Fruit fly (Drosophila melanogaster) whole organism, embryonic: Measurements from ENCODE around the gene Osi18.

Experiments used
- CG10979 ChIP-seq: fragments of 200-800 bp; sonication (Bioruptor generic); optimal IDR thresholded peaks from 2 replicates; lab custom pipeline; 2018; ENCODE audit warnings: missing biosample characterization, mild to moderate bottlenecking, missing genetic modification characterization, moderate library complexity
- CG11247 ChIP-seq: fragments of 200-800 bp; sonication (Bioruptor generic); IDR thresholded peaks from 2 replicates; pipeline ENCODE4 v1.3.6; 2022; ENCODE audit warnings: missing biosample characterization, missing genetic modification characterization
- CG11695 ChIP-seq: fragments of 200-800 bp; sonication (Bioruptor generic); IDR thresholded peaks from 3 replicates; pipeline ENCODE4 v1.3.6; 2022; ENCODE audit warnings: missing biosample characterization, missing genetic modification characterization
- CG11696 ChIP-seq: fragments of 200-800 bp; sonication (Bioruptor generic); IDR thresholded peaks from 2 replicates; pipeline ENCODE4 v1.3.6; 2022; ENCODE audit warnings: missing biosample characterization, missing genetic modification characterization
- CG16813 ChIP-seq: fragments of 200-800 bp; sonication (Bioruptor generic); IDR thresholded peaks from 3 replicates; pipeline ENCODE4 v1.3.6; 2022; ENCODE audit warnings: missing biosample characterization, missing genetic modification characterization; ENCODE audit not compliant: partially characterized antibody
- CG17359 ChIP-seq: fragments of 200-800 bp; sonication (Bioruptor generic); optimal IDR thresholded peaks from 3 replicates; lab custom pipeline; 2018; ENCODE audit warnings: missing biosample characterization, mild to moderate bottlenecking, missing genetic modification characterization, moderate library complexity
- CG17802 ChIP-seq: fragments of 200-800 bp; sonication (Bioruptor generic); optimal IDR thresholded peaks from 2 replicates; lab custom pipeline; 2018; ENCODE audit warnings: missing biosample characterization, mild to moderate bottlenecking, missing genetic modification characterization, moderate library complexity
- CG18262 ChIP-seq: fragments of 200-800 bp; optimal IDR thresholded peaks from 3 replicates; lab custom pipeline; 2019; ENCODE audit warnings: missing biosample characterization, mild to moderate bottlenecking, missing genetic modification characterization, moderate library complexity
- CG18476 ChIP-seq: fragments of 200-800 bp; sonication (Bioruptor generic); optimal IDR thresholded peaks from 2 replicates; lab custom pipeline; 2016; ENCODE audit warnings: missing biosample characterization, mild to moderate bottlenecking, missing genetic modification characterization
- CG2202 ChIP-seq: fragments of 200-800 bp; sonication (Bioruptor generic); optimal IDR thresholded peaks from 2 replicates; lab custom pipeline; 2018; ENCODE audit warnings: missing biosample characterization, mild to moderate bottlenecking, missing genetic modification characterization
- CG2712 ChIP-seq: fragments of 200-800 bp; optimal IDR thresholded peaks from 3 replicates; lab custom pipeline; 2019; ENCODE audit warnings: missing biosample characterization, mild to moderate bottlenecking, missing genetic modification characterization, moderate library complexity
- CG31365 ChIP-seq: fragments of 200-800 bp; sonication (Bioruptor generic); optimal IDR thresholded peaks from 2 replicates; lab custom pipeline; 2018; ENCODE audit warnings: missing biosample characterization, mild to moderate bottlenecking, missing genetic modification characterization
- CG32532 ChIP-seq: fragments of 200-800 bp; sonication (Bioruptor generic); IDR thresholded peaks from 2 replicates; pipeline ENCODE4 v1.3.6; 2022; ENCODE audit warnings: missing biosample characterization, missing genetic modification characterization
- CG4282 ChIP-seq: fragments of 200-800 bp; sonication (Bioruptor generic); optimal IDR thresholded peaks from 2 replicates; lab custom pipeline; 2016; ENCODE audit warnings: missing biosample characterization, missing genetic modification characterization
- CG4707 ChIP-seq: fragments of 200-800 bp; sonication (Bioruptor generic); optimal IDR thresholded peaks from 2 replicates; lab custom pipeline; 2018; ENCODE audit warnings: missing biosample characterization, mild to moderate bottlenecking, missing genetic modification characterization, moderate library complexity
- CG5245 ChIP-seq: fragments of 200-800 bp; sonication (Bioruptor generic); optimal IDR thresholded peaks from 3 replicates; lab custom pipeline; 2016; ENCODE audit warnings: missing biosample characterization, missing genetic modification characterization
- CG6791 ChIP-seq: fragments of 200-800 bp; sonication (Bioruptor generic); IDR thresholded peaks from 3 replicates; pipeline ENCODE4 v1.3.6; 2022; ENCODE audit warnings: missing biosample characterization, missing genetic modification characterization; ENCODE audit not compliant: partially characterized antibody
- CG7271 ChIP-seq: fragments of 200-800 bp; sonication (Bioruptor generic); optimal IDR thresholded peaks from 2 replicates; lab custom pipeline; 2018; ENCODE audit warnings: missing biosample characterization, mild to moderate bottlenecking, missing genetic modification characterization, moderate library complexity
- CG7928 ChIP-seq: fragments of 200-800 bp; sonication (Bioruptor generic); optimal IDR thresholded peaks from 2 replicates; lab custom pipeline; 2017; ENCODE audit warnings: missing biosample characterization, mild to moderate bottlenecking, missing genetic modification characterization
- CG9727 ChIP-seq: fragments of 200-800 bp; sonication (Bioruptor generic); optimal IDR thresholded peaks from 3 replicates; lab custom pipeline; 2017; ENCODE audit warnings: missing biosample characterization, mild to moderate bottlenecking, missing genetic modification characterization
- Drgx ChIP-seq: fragments of 200-800 bp; sonication (Bioruptor generic); IDR thresholded peaks from 2 replicates; pipeline ENCODE4 v1.3.6; 2022; ENCODE audit warnings: missing biosample characterization, missing genetic modification characterization
- ERR ChIP-seq: fragments of 200-800 bp; sonication (Bioruptor generic); optimal IDR thresholded peaks from 2 replicates; lab custom pipeline; 2016; ENCODE audit warnings: missing biosample characterization, missing genetic modification characterization
- H2.0 ChIP-seq: fragments of 200-800 bp; sonication (Bioruptor generic); IDR thresholded peaks from 2 replicates; pipeline ENCODE4 v1.3.6; 2022; ENCODE audit warnings: missing biosample characterization, missing genetic modification characterization
- HLH3B ChIP-seq: fragments of 200-800 bp; sonication (Bioruptor generic); IDR thresholded peaks from 2 replicates; pipeline ENCODE4 v1.3.6; 2022; ENCODE audit warnings: missing biosample characterization, missing genetic modification characterization
- Hey ChIP-seq: fragments of 200-800 bp; sonication (Bioruptor generic); optimal IDR thresholded peaks from 3 replicates; lab custom pipeline; 2018; ENCODE audit warnings: missing biosample characterization, mild to moderate bottlenecking, missing genetic modification characterization
- MESR4 ChIP-seq: fragments of 200-800 bp; sonication (Bioruptor generic); optimal IDR thresholded peaks from 2 replicates; lab custom pipeline; 2018; ENCODE audit warnings: missing biosample characterization, mild to moderate bottlenecking, missing genetic modification characterization, moderate library complexity
- MTF-1 ChIP-seq: fragments of 200-800 bp; sonication (Bioruptor generic); optimal IDR thresholded peaks from 2 replicates; lab custom pipeline; 2018; ENCODE audit warnings: missing biosample characterization, mild to moderate bottlenecking, missing genetic modification characterization, borderline replicate concordance
- NC2α ChIP-seq: fragments of 200-800 bp; sonication (Bioruptor generic); optimal IDR thresholded peaks from 2 replicates; lab custom pipeline; 2016; ENCODE audit warnings: missing biosample characterization, missing genetic modification characterization
- Opbp ChIP-seq: fragments of 200-800 bp; sonication (Bioruptor generic); IDR thresholded peaks from 3 replicates; pipeline ENCODE4 v1.3.6; 2022; ENCODE audit warnings: missing biosample characterization, missing genetic modification characterization; ENCODE audit not compliant: partially characterized antibody
- Rx ChIP-seq: fragments of 200-800 bp; sonication (Bioruptor generic); IDR thresholded peaks from 2 replicates; pipeline ENCODE4 v1.3.6; 2022; ENCODE audit warnings: missing biosample characterization, missing genetic modification characterization
- abd-A ChIP-seq: fragments of 200-800 bp; sonication (Bioruptor generic); optimal IDR thresholded peaks from 3 replicates; lab custom pipeline; 2019; ENCODE audit warnings: missing biosample characterization, mild to moderate bottlenecking, missing genetic modification characterization, moderate library complexity
- ash1 ChIP-seq: fragments of 200-800 bp; sonication (Bioruptor generic); optimal IDR thresholded peaks from 2 replicates; lab custom pipeline; 2018; ENCODE audit warnings: missing biosample characterization, mild to moderate bottlenecking, missing genetic modification characterization
- bowl ChIP-seq: fragments of 200-800 bp; sonication (Bioruptor generic); IDR thresholded peaks from 2 replicates; pipeline ENCODE4 v1.3.6; 2022; ENCODE audit warnings: missing biosample characterization, missing genetic modification characterization
- cg ChIP-seq: fragments of 200-800 bp; sonication (Bioruptor generic); optimal IDR thresholded peaks from 3 replicates; lab custom pipeline; 2019; ENCODE audit warnings: missing biosample characterization, mild to moderate bottlenecking, missing genetic modification characterization, moderate library complexity
- crol ChIP-seq: fragments of 200-800 bp; sonication (Bioruptor generic); IDR thresholded peaks from 2 replicates; pipeline ENCODE4 v1.3.6; 2022; ENCODE audit warnings: missing biosample characterization, missing genetic modification characterization
- dpn ChIP-seq, 2 experiments: fragments of 200-800 bp; sonication (Bioruptor generic); optimal IDR thresholded peaks; 3 replicates each; lab custom pipeline; 2016; ENCODE audit warnings: missing biosample characterization in 2 of 2, missing genetic modification characterization in 2 of 2
- dysf ChIP-seq: fragments of 200-800 bp; sonication (Bioruptor generic); IDR thresholded peaks from 3 replicates; pipeline ENCODE4 v1.3.6; 2022; ENCODE audit warnings: missing biosample characterization, missing genetic modification characterization
- emc ChIP-seq: fragments of 200-800 bp; sonication (Bioruptor generic); optimal IDR thresholded peaks from 2 replicates; lab custom pipeline; 2016; ENCODE audit warnings: missing biosample characterization, missing genetic modification characterization
- gcm2 ChIP-seq: fragments of 200-800 bp; sonication (Bioruptor generic); optimal IDR thresholded peaks from 2 replicates; lab custom pipeline; 2016; ENCODE audit warnings: missing biosample characterization, missing genetic modification characterization
- gt ChIP-seq: fragments of 200-800 bp; sonication (Bioruptor generic); IDR thresholded peaks from 2 replicates; pipeline ENCODE4 v1.3.6; 2022; ENCODE audit warnings: missing biosample characterization, missing genetic modification characterization
- inv ChIP-seq: fragments of 200-800 bp; sonication (Bioruptor generic); IDR thresholded peaks from 2 replicates; pipeline ENCODE4 v1.3.6; 2022; ENCODE audit warnings: missing biosample characterization, missing genetic modification characterization; ENCODE audit not compliant: partially characterized antibody
- jing ChIP-seq: fragments of 200-800 bp; sonication (Bioruptor generic); optimal IDR thresholded peaks from 2 replicates; lab custom pipeline; 2018; ENCODE audit warnings: missing biosample characterization, mild to moderate bottlenecking, missing genetic modification characterization
- lilli ChIP-seq: fragments of 200-800 bp; sonication (Bioruptor generic); optimal IDR thresholded peaks from 3 replicates; lab custom pipeline; 2016; ENCODE audit warnings: missing biosample characterization, missing genetic modification characterization
- mam ChIP-seq: fragments of 200-800 bp; sonication (Bioruptor generic); optimal IDR thresholded peaks from 3 replicates; lab custom pipeline; 2016; ENCODE audit warnings: missing biosample characterization, missing genetic modification characterization
- nerfin-1 ChIP-seq: fragments of 200-800 bp; sonication (Bioruptor generic); optimal IDR thresholded peaks from 3 replicates; lab custom pipeline; 2019; ENCODE audit warnings: missing biosample characterization, mild to moderate bottlenecking, missing genetic modification characterization, moderate library complexity
- ranshi ChIP-seq: fragments of 200-800 bp; sonication (Bioruptor generic); IDR thresholded peaks from 2 replicates; pipeline ENCODE4 v1.3.6; 2022; ENCODE audit warnings: missing biosample characterization, missing genetic modification characterization
- salm ChIP-seq: fragments of 200-800 bp; sonication (Bioruptor generic); optimal IDR thresholded peaks from 2 replicates; lab custom pipeline; 2018; ENCODE audit warnings: missing biosample characterization, mild to moderate bottlenecking, missing genetic modification characterization
- schlank ChIP-seq: fragments of 200-800 bp; sonication (Bioruptor generic); optimal IDR thresholded peaks from 2 replicates; lab custom pipeline; 2018; ENCODE audit warnings: missing biosample characterization, mild to moderate bottlenecking, missing genetic modification characterization
- tx ChIP-seq: fragments of 200-800 bp; sonication (Bioruptor generic); optimal IDR thresholded peaks from 2 replicates; lab custom pipeline; 2016; ENCODE audit warnings: missing biosample characterization, missing genetic modification characterization
- unc-4 ChIP-seq: fragments of 200-800 bp; sonication (Bioruptor generic); IDR thresholded peaks from 2 replicates; pipeline ENCODE4 v1.3.6; 2022; ENCODE audit warnings: missing biosample characterization, missing genetic modification characterization; ENCODE audit not compliant: partially characterized antibody

The Osi18 gene

dm6 chr3R:6352893-6353623 is 23.0 kb downstream of the Osi18 start (continued):
- no peak for TF ChIP-seq CG11247 (GFP tag; lab: Robert Waterston, UW)
- no peak for TF ChIP-seq inv (GFP tag; lab: Robert Waterston, UW)
- no peak for TF ChIP-seq CG18476 (GFP tag; lab: Kevin White, UChicago)
- TF ChIP-seq ash1 (GFP tag; lab: Kevin White, UChicago), result no peak
- no peak for TF ChIP-seq H2.0 (GFP tag; lab: Robert Waterston, UW)
- no peak for TF ChIP-seq CG17802 (tag; lab: Kevin White, UChicago)
- TF ChIP-seq Hey (tag; lab: Kevin White, UChicago), result no peak
- no peak for TF ChIP-seq Opbp (GFP tag; lab: Robert Waterston, UW)
- TF ChIP-seq CG7928 (GFP tag; lab: Kevin White, UChicago), result no peak
- no peak for TF ChIP-seq schlank (tag; lab: Kevin White, UChicago)
- no peak for TF ChIP-seq gcm2 (GFP tag; lab: Kevin White, UChicago)
- peak; percentile 11 for TF ChIP-seq mam (GFP tag; lab: Kevin White, UChicago)
- no peak for TF ChIP-seq emc (GFP tag; lab: Kevin White, UChicago)
- no peak for TF ChIP-seq CG16813 (GFP tag; lab: Robert Waterston, UW)
- TF ChIP-seq CG4282 (GFP tag; lab: Kevin White, UChicago), result no peak
- TF ChIP-seq CG7271 (tag; lab: Kevin White, UChicago), result no peak
- no peak for TF ChIP-seq HLH3B (GFP tag; lab: Robert Waterston, UW)
- TF ChIP-seq ERR (GFP tag; lab: Kevin White, UChicago), result no peak
- TF ChIP-seq ranshi (GFP tag; lab: Robert Waterston, UW), result no peak
- TF ChIP-seq gt, result no peak
- TF ChIP-seq dpn (GFP tag; optimal IDR thresholded peaks at IDR 0.05; lab: Kevin White, UChicago), result peak in 1 of 2 experiments; percentile 37
- no peak for TF ChIP-seq unc-4
- TF ChIP-seq lilli (GFP tag; lab: Kevin White, UChicago), result no peak
- TF ChIP-seq CG10979 (tag; lab: Kevin White, UChicago), result peak; percentile 38
- no peak for TF ChIP-seq CG6791 (GFP tag; lab: Robert Waterston, UW)
- TF ChIP-seq crol (GFP tag; lab: Robert Waterston, UW), result peak; percentile 87
- TF ChIP-seq CG32532 (GFP tag; lab: Robert Waterston, UW), result no peak
- TF ChIP-seq CG18262 (tag; lab: Kevin White, UChicago), result peak; percentile 59
- peak; percentile 35 for TF ChIP-seq nerfin-1 (tag; lab: Kevin White, UChicago)
- TF ChIP-seq tx (GFP tag; lab: Kevin White, UChicago), result no peak
- TF ChIP-seq CG5245 (GFP tag; lab: Kevin White, UChicago), result no peak
- TF ChIP-seq CG4707 (GFP tag; lab: Kevin White, UChicago), result no peak
- TF ChIP-seq bowl (GFP tag; lab: Robert Waterston, UW), result no peak
- peak; percentile 68 for TF ChIP-seq CG11696
- no peak for TF ChIP-seq MESR4
- no peak for TF ChIP-seq CG2202 (tag; lab: Kevin White, UChicago)
- no peak for TF ChIP-seq jing (GFP tag; lab: Kevin White, UChicago)
- peak; percentile 48 for TF ChIP-seq CG2712
- peak; percentile 4 for TF ChIP-seq salm
- TF ChIP-seq Drgx (GFP tag; lab: Robert Waterston, UW), result no peak
- no peak for TF ChIP-seq cg
- TF ChIP-seq NC2α (GFP tag; lab: Kevin White, UChicago), result no peak
- TF ChIP-seq MTF-1 (GFP tag; lab: Kevin White, UChicago), result no peak
- TF ChIP-seq CG17359 (tag; lab: Kevin White, UChicago), result peak; percentile 48
- TF ChIP-seq abd-A (tag; lab: Kevin White, UChicago), result no peak
- TF ChIP-seq CG11695 (GFP tag; lab: Robert Waterston, UW), result 0 out of 3 replicates have a peak, but pooled peaks have one; percentile 19
- no peak for TF ChIP-seq dysf (GFP tag; lab: Robert Waterston, UW)
- peak; percentile 7 for TF ChIP-seq CG9727 (GFP tag; lab: Kevin White, UChicago)
- TF ChIP-seq Rx, result no peak
- TF ChIP-seq CG31365, result no peak
